Fruit fly (Drosophila melanogaster) whole organism, wandering third instar larva: ENCODE data around the gene CG31103.

ENCODE experiments used
- Abd-B ChIP-seq: fragments of >200 bp; optimal IDR thresholded peaks from 2 replicates; lab custom pipeline; 2017; ENCODE audit warnings: missing biosample characterization, missing genetic modification characterization
- CG32264 ChIP-seq: fragments of 200-800 bp; sonication (Bioruptor generic); optimal IDR thresholded peaks from 2 replicates; lab custom pipeline; 2016; ENCODE audit warnings: missing biosample characterization, missing genetic modification characterization
- CG9705 ChIP-seq: fragments of 200-800 bp; sonication (Bioruptor generic); optimal IDR thresholded peaks from 2 replicates; lab custom pipeline; 2018; ENCODE audit warnings: missing biosample characterization, mild to moderate bottlenecking, missing genetic modification characterization
- CrebA ChIP-seq: fragments of 200-800 bp; sonication (Bioruptor generic); optimal IDR thresholded peaks from 2 replicates; lab custom pipeline; 2016; ENCODE audit warnings: missing biosample characterization, mild to moderate bottlenecking, missing genetic modification characterization, borderline replicate concordance
- Dfd ChIP-seq: fragments of >200 bp; optimal IDR thresholded peaks from 2 replicates; lab custom pipeline; 2017; ENCODE audit warnings: missing biosample characterization, missing genetic modification characterization
- Dif ChIP-seq: fragments of 200-275, 200-300 bp; sonication (Bioruptor generic); optimal IDR thresholded peaks from 2 replicates; lab custom pipeline; 2018; ENCODE audit warnings: missing biosample characterization, missing genetic modification characterization; ENCODE audit not compliant: partially characterized antibody
- GATAd ChIP-seq: sonication (Bioruptor generic); optimal IDR thresholded peaks from 2 replicates; lab custom pipeline; 2016; ENCODE audit warnings: missing biosample characterization, missing genetic modification characterization
- HLH106 ChIP-seq: fragments of 200-800 bp; optimal IDR thresholded peaks from 3 replicates; lab custom pipeline; 2019; ENCODE audit warnings: missing biosample characterization, mild to moderate bottlenecking, missing genetic modification characterization, moderate library complexity
- Hnf4 ChIP-seq: fragments of 200-800 bp; sonication (Bioruptor generic); optimal IDR thresholded peaks from 2 replicates; lab custom pipeline; 2016; ENCODE audit warnings: missing biosample characterization, mild to moderate bottlenecking, missing genetic modification characterization
- Hr78 ChIP-seq: fragments of >200 bp; optimal IDR thresholded peaks from 2 replicates; lab custom pipeline; 2017; ENCODE audit warnings: missing biosample characterization, missing genetic modification characterization
- Hr83 ChIP-seq: fragments of 200-300 bp; sonication (Bioruptor generic); optimal IDR thresholded peaks from 2 replicates; lab custom pipeline; 2016; ENCODE audit warnings: missing biosample characterization, mild to moderate bottlenecking, missing genetic modification characterization, moderate library complexity; ENCODE audit not compliant: poor library complexity, severe bottlenecking
- Jra ChIP-seq: sonication (Bioruptor generic); optimal IDR thresholded peaks from 2 replicates; lab custom pipeline; 2016; ENCODE audit warnings: missing biosample characterization, missing genetic modification characterization
- Mio ChIP-seq: sonication (Bioruptor generic); optimal IDR thresholded peaks from 2 replicates; lab custom pipeline; 2016; ENCODE audit warnings: missing biosample characterization, missing genetic modification characterization
- Myc ChIP-seq: fragments of >200 bp; optimal IDR thresholded peaks from 2 replicates; lab custom pipeline; 2017
- N ChIP-seq: fragments of >200 bp; optimal IDR thresholded peaks from 2 replicates; lab custom pipeline; 2018; ENCODE audit warnings: missing biosample characterization, missing external identifiers, missing genetic modification characterization
- OdsH ChIP-seq: fragments of 200-800 bp; sonication (Bioruptor generic); optimal IDR thresholded peaks from 2 replicates; lab custom pipeline; 2016; ENCODE audit warnings: missing biosample characterization, mild to moderate bottlenecking, missing genetic modification characterization
- Rel ChIP-seq, 2 experiments: fragments of 200-800 bp; sonication (Bioruptor generic) in 1 of 2; optimal IDR thresholded peaks; 2 replicates in 1 of 2; 3 replicates in 1 of 2; lab custom pipeline; 2016 to 2019; ENCODE audit warnings: mild to moderate bottlenecking in 2 of 2, missing biosample characterization in 2 of 2, missing genetic modification characterization in 2 of 2, moderate library complexity in 1 of 2
- Sp1 ChIP-seq: fragments of 200-800 bp; sonication (Bioruptor generic); optimal IDR thresholded peaks from 3 replicates; lab custom pipeline; 2019; ENCODE audit warnings: missing biosample characterization, mild to moderate bottlenecking, missing genetic modification characterization, moderate library complexity
- Vsx2 ChIP-seq: fragments of 200-300, 225-300 bp; sonication (Bioruptor generic); optimal IDR thresholded peaks from 2 replicates; lab custom pipeline; 2018; ENCODE audit warnings: missing biosample characterization, missing genetic modification characterization; ENCODE audit not compliant: partially characterized antibody
- br ChIP-seq: fragments of 200-800 bp; sonication (Bioruptor generic); optimal IDR thresholded peaks from 2 replicates; lab custom pipeline; 2016; ENCODE audit warnings: missing biosample characterization, missing genetic modification characterization
- brk ChIP-seq: fragments of 200-800 bp; sonication (Bioruptor generic); optimal IDR thresholded peaks from 2 replicates; lab custom pipeline; 2016; ENCODE audit warnings: missing biosample characterization, mild to moderate bottlenecking, missing genetic modification characterization
- dl ChIP-seq, 2 experiments: fragments of 175-275, 200-275 bp in 1 of 2; fragments of 200-275 bp in 1 of 2; sonication (Bioruptor generic); optimal IDR thresholded peaks; lab custom pipeline; 2018; ENCODE audit warnings: mild to moderate bottlenecking in 2 of 2, missing biosample characterization in 2 of 2, missing genetic modification characterization in 2 of 2, moderate library complexity in 2 of 2; ENCODE audit not compliant: partially characterized antibody in 2 of 2, insufficient read depth in 1 of 2
- dmrt93B ChIP-seq: fragments of 200-800 bp; sonication (Bioruptor generic); optimal IDR thresholded peaks from 2 replicates; lab custom pipeline; 2018; ENCODE audit warnings: missing biosample characterization, mild to moderate bottlenecking, missing genetic modification characterization
- dsf ChIP-seq: sonication (Bioruptor generic); optimal IDR thresholded peaks from 2 replicates; lab custom pipeline; 2016; ENCODE audit warnings: missing biosample characterization, missing genetic modification characterization, borderline replicate concordance
- ey ChIP-seq: fragments of 200-800 bp; sonication (Bioruptor generic); optimal IDR thresholded peaks from 2 replicates; lab custom pipeline; 2016; ENCODE audit warnings: missing biosample characterization, missing genetic modification characterization
- foxo ChIP-seq, 2 experiments: fragments of 200-800 bp; sonication (Bioruptor generic); optimal IDR thresholded peaks; 2 replicates in 1 of 2; 3 replicates in 1 of 2; lab custom pipeline; 2016 to 2017; ENCODE audit warnings: missing biosample characterization in 2 of 2, missing genetic modification characterization in 2 of 2
- fru ChIP-seq: fragments of 200-800 bp; sonication (Bioruptor generic); optimal IDR thresholded peaks from 3 replicates; lab custom pipeline; 2016; ENCODE audit warnings: missing biosample characterization, mild to moderate bottlenecking, missing genetic modification characterization
- h ChIP-seq: fragments of 200-800 bp; sonication (Bioruptor generic); optimal IDR thresholded peaks from 3 replicates; lab custom pipeline; 2016; ENCODE audit warnings: missing biosample characterization, mild to moderate bottlenecking, missing genetic modification characterization
- jim ChIP-seq: fragments of 175-275, 200-325 bp; sonication (Bioruptor generic); optimal IDR thresholded peaks from 2 replicates; lab custom pipeline; 2016; ENCODE audit warnings: missing biosample characterization, mild to moderate bottlenecking, missing genetic modification characterization
- lola ChIP-seq: fragments of >200 bp; optimal IDR thresholded peaks from 2 replicates; lab custom pipeline; 2017; ENCODE audit warnings: missing biosample characterization, missing genetic modification characterization
- pan ChIP-seq: fragments of >200 bp; optimal IDR thresholded peaks from 2 replicates; lab custom pipeline; 2017
- psq ChIP-seq: fragments of 200-800 bp; sonication (Bioruptor generic); optimal IDR thresholded peaks from 3 replicates; lab custom pipeline; 2017; ENCODE audit warnings: missing biosample characterization, mild to moderate bottlenecking, missing genetic modification characterization, moderate library complexity
- rgr ChIP-seq: fragments of 200-800 bp; sonication (Bioruptor generic); optimal IDR thresholded peaks from 3 replicates; lab custom pipeline; 2016; ENCODE audit warnings: missing biosample characterization, mild to moderate bottlenecking, missing genetic modification characterization
- sage ChIP-seq: fragments of 200-800 bp; sonication (Bioruptor generic); optimal IDR thresholded peaks from 2 replicates; lab custom pipeline; 2016; ENCODE audit warnings: missing biosample characterization, mild to moderate bottlenecking, missing genetic modification characterization
- sv ChIP-seq: fragments of 200-800 bp; sonication (Bioruptor generic); optimal IDR thresholded peaks from 3 replicates; lab custom pipeline; 2016; ENCODE audit warnings: missing biosample characterization, missing genetic modification characterization
- tai ChIP-seq: sonication (Bioruptor generic); optimal IDR thresholded peaks from 2 replicates; lab custom pipeline; 2016; ENCODE audit warnings: missing biosample characterization, missing genetic modification characterization
- usp ChIP-seq: fragments of >200 bp; optimal IDR thresholded peaks from 2 replicates; lab custom pipeline; 2017; ENCODE audit warnings: missing biosample characterization, missing genetic modification characterization
- woc ChIP-seq: sonication (Bioruptor generic); optimal IDR thresholded peaks from 2 replicates; lab custom pipeline; 2016; ENCODE audit warnings: missing biosample characterization, mild to moderate bottlenecking, missing genetic modification characterization

CG31103 gene

DNA sequence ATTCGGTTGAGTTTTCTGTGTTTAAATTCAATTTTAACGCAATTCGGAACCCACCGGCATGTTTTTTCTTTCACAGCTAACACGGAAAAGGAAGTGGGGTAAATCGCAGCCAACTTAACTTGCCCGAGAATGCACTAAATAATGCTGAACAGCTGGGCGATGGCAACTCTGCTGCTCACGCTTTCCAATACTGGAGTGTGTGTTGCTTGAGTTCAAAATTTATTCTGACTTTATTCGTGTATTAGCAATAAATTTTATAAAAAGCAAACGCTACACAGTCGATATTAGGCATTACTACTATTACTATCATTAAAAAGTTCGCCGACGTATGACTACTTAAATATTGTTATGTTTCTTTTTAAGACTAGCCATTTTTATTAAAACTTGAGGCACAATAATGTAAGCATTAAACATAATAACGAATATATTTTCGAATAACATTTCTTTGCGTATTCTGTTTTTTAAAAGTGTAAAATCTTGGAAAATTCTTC lies 28.3 kb downstream of the CG31103 start, which contains the start of the genes RpS27 and Nup37:
Gene RpS27 (minus strand): TSS at position 136 of the 491 bp plus-strand sequence.
Gene Nup37 (plus strand): TSS at position 280 of the 491 bp plus-strand sequence.
- TF ChIP-seq sv (GFP tag; lab: Kevin White, UChicago) (peak; percentile 96), Myc (lab: Kevin White, UChicago) (peak; percentile 25), Sp1 (peak; percentile 97), h (GFP tag; lab: Kevin White, UChicago) (peak; percentile 96), Vsx2 (GFP tag; lab: Kevin White, UChicago) (no peak), Mio (GFP tag; lab: Kevin White, UChicago) (peak; percentile 92), rgr (peak; percentile 99), tai (GFP tag; lab: Kevin White, UChicago) (no peak), usp (GFP tag; lab: Kevin White, UChicago) (no peak), HLH106 (tag; lab: Kevin White, UChicago) (peak; percentile 96), psq (peak; percentile 89), CG32264 (GFP tag; lab: Kevin White, UChicago) (peak; percentile 91), Hr83 (GFP tag; lab: Kevin White, UChicago) (peak; percentile 99), Jra (GFP tag; lab: Kevin White, UChicago) (no peak), brk (no peak), Hr78 (GFP tag; lab: Kevin White, UChicago) (no peak), Hnf4 (no peak), N (no peak), lola (GFP tag; lab: Kevin White, UChicago) (no peak), fru (peak; percentile 96), Dfd (GFP tag; lab: Kevin White, UChicago) (no peak), woc (GFP tag; lab: Kevin White, UChicago) (peak; percentile 77), Dif (no peak), dsf (GFP tag; lab: Kevin White, UChicago) (peak; percentile 79), Abd-B (GFP tag; lab: Kevin White, UChicago) (no peak), GATAd (GFP tag; lab: Kevin White, UChicago) (peak; percentile 89), dmrt93B (GFP tag; lab: Kevin White, UChicago) (peak; percentile 99), jim (GFP tag; lab: Kevin White, UChicago) (peak; percentile 7), Rel (GFP tag; optimal IDR thresholded peaks at IDR 0.05; lab: Kevin White, UChicago) (peak; percentile 53), Rel (tag; optimal IDR thresholded peaks at IDR 0.05; lab: Kevin White, UChicago) (peak; percentile 83), pan (lab: Kevin White, UChicago) (no peak), foxo (GFP tag; optimal IDR thresholded peaks at IDR 0.05; lab: Kevin White, UChicago) (peak; percentile 81 to 97), br (peak; percentile 98), sage (GFP tag; lab: Kevin White, UChicago) (peak; percentile 66), ey (GFP tag; lab: Kevin White, UChicago) (peak; percentile 90), OdsH (GFP tag; lab: Kevin White, UChicago) (peak; percentile 95), CG9705 (GFP tag; lab: Kevin White, UChicago) (peak; percentile 99), dl (GFP tag; optimal IDR thresholded peaks at IDR 0.05; lab: Kevin White, UChicago; ENCODE audit: insufficient read depth in 1 of 2, partially characterized antibody in 2 of 2) (no peak), CrebA (no peak)
- TF ChIP-seq, all 38 proteins: peak for 23

DNA sequence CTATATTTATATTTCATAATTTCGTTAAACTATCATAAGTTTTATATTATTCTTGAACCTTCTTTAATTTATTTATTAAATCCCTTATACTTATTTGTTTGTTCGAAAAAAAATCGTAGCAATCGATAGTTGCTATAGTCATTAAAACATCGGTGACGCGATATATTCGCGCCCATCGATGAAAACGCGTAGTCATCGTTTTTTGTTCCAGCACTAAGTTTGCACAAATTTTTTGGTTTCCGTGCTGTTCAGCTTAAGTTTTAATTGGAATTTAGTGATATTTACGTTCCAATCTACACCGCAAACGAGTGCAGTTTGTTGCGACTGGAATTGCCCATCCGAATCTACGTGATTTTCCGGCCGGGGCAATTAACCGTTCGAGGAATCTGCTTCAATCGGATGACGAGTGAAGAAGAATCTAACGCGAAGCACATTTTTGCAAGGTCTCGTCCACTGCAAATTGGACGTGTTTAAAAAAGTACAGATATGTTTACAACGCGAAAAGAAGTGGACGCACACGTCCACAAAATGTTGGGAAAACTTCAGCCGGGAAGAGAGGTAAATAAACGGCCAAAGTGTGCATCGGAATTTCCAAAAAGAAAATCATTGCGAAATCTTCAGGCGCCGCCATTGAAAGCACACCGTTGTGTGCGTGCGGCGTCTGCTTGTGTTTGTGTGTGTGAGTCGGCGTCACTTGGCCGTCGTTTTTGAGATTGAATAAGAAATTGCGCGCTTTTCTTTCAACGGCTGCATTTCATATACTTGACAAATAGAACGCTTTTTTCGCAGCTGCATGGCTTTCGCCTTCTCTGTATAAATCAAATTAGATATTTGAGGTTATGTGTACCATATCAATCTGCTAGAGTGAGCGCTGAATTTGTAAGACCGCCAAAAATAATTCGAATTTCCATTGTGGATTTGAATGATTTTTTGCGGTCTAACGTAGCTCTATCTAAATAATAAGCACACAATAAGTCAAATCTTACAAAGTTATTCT lies 30.3 kb downstream of the CG31103 start, which contains the start of gene Nup358:
Gene Nup358 (plus strand): TSS at position 204 of the 997 bp plus-strand sequence.
- TF ChIP-seq ey (GFP tag; lab: Kevin White, UChicago): no peak
- no peak for TF ChIP-seq Hr78 (GFP tag; lab: Kevin White, UChicago)
- no peak for TF ChIP-seq Rel (GFP tag; optimal IDR thresholded peaks at IDR 0.05; lab: Kevin White, UChicago)
- TF ChIP-seq Rel (tag; optimal IDR thresholded peaks at IDR 0.05; lab: Kevin White, UChicago): peak; percentile 18
- no peak for TF ChIP-seq br
- TF ChIP-seq woc (GFP tag; lab: Kevin White, UChicago): no peak
- TF ChIP-seq N: no peak
- no peak for TF ChIP-seq Mio (GFP tag; lab: Kevin White, UChicago)
- no peak for TF ChIP-seq CG9705 (GFP tag; lab: Kevin White, UChicago)
- TF ChIP-seq Sp1: peak; percentile 5
- TF ChIP-seq, all 38 proteins: peak for 2
